Worm (Caenorhabditis elegans): ENCODE results near the gene srh-62.

Gene srh-62

ce11 chrV:392199-392678, 10.7 kb downstream of the srh-62 start, which contains the start of gene nhr-254:
Gene nhr-254, plus strand, starts transcription at chrV:392628.
- TF ChIP-seq sup-37 (GFP tag; optimal IDR thresholded peaks at IDR 0.05) (no peak), dsc-1 (tag; optimal IDR thresholded peaks at IDR 0.05) (peak; percentile 47), fkh-8 (tag; optimal IDR thresholded peaks at IDR 0.05) (peak; percentile 63), nhr-90 (tag; optimal IDR thresholded peaks at IDR 0.05; ENCODE audit: poor library complexity) (no peak), nhr-71 (tag; optimal IDR thresholded peaks at IDR 0.05) (peak; percentile 47), irx-1 (tag; optimal IDR thresholded peaks at IDR 0.05) (no peak), unc-98 (GFP tag; IDR thresholded peaks at IDR 0.05) (no peak), swsn-7 (tag; optimal IDR thresholded peaks at IDR 0.05) (no peak), ceh-82 (tag; optimal IDR thresholded peaks at IDR 0.05) (no peak), nhr-20 (tag; optimal IDR thresholded peaks at IDR 0.05) (peak; percentile 50), C04F5.9 (tag; optimal IDR thresholded peaks at IDR 0.05) (no peak), ama-1 (optimal IDR thresholded peaks at IDR 0.05) (no peak), aly-2 (tag; optimal IDR thresholded peaks at IDR 0.05) (no peak), hlh-4 (tag; optimal IDR thresholded peaks at IDR 0.05) (peak; percentile 35), pax-3 (tag; optimal IDR thresholded peaks at IDR 0.05) (peak; percentile 38), lsy-2 (tag; optimal IDR thresholded peaks at IDR 0.05) (no peak), rnt-1 (tag; optimal IDR thresholded peaks at IDR 0.05) (no peak), blmp-1 (tag; optimal IDR thresholded peaks at IDR 0.05) (no peak), nhr-47 (tag; optimal IDR thresholded peaks at IDR 0.05) (peak; percentile 59)

ce11 chrV:388397-388796, 14.5 kb downstream of the srh-62 start, which contains the start of gene ZK6.6:
Gene ZK6.6, plus strand, starts transcription at chrV:388697.
- TF ChIP-seq mdl-1 (tag; optimal IDR thresholded peaks at IDR 0.05) (no peak), unc-62 (GFP tag; optimal IDR thresholded peaks at IDR 0.05) (no peak), hpl-2 (GFP tag; optimal IDR thresholded peaks at IDR 0.05) (no peak), nhr-47 (tag; optimal IDR thresholded peaks at IDR 0.05) (no peak), fkh-8 (tag; optimal IDR thresholded peaks at IDR 0.05) (no peak), fkh-10 (GFP tag; optimal IDR thresholded peaks at IDR 0.05) (no peak), C16A3.4 (tag; optimal IDR thresholded peaks at IDR 0.05) (no peak), nhr-85 (tag) (no peak), efl-1 (optimal IDR thresholded peaks at IDR 0.05) (no peak), efl-1 (GFP tag; optimal IDR thresholded peaks at IDR 0.05 in 1 of 2) (no peak), alr-1 (tag; optimal IDR thresholded peaks at IDR 0.05; ENCODE audit: borderline replicate concordance) (no peak), C04F5.9 (tag; optimal IDR thresholded peaks at IDR 0.05) (no peak), F16B12.6 (tag; optimal IDR thresholded peaks at IDR 0.05) (no peak), unc-130 (tag; optimal IDR thresholded peaks at IDR 0.05) (no peak)

- peak in 1 of 2 experiments; percentile 18 for TF ChIP-seq lin-35 (GFP tag; optimal IDR thresholded peaks at IDR 0.05)
- TF ChIP-seq pag-3 (tag; optimal IDR thresholded peaks at IDR 0.05; ENCODE audit: borderline replicate concordance, insufficient read depth) = no peak
- peak; percentile 81 for TF ChIP-seq elt-2 (tag; optimal IDR thresholded peaks at IDR 0.05)
Observed at ce11 chrV:385488-385887, 17.4 kb downstream of the srh-62 start, which contains the start of gene lipl-5. Gene lipl-5, plus strand, starts transcription at chrV:385746.

- TF ChIP-seq elt-2 (tag; optimal IDR thresholded peaks at IDR 0.05) (peak; percentile 48), zip-4 (GFP tag; optimal IDR thresholded peaks at IDR 0.05) (no peak), lin-35 (GFP tag; optimal IDR thresholded peaks at IDR 0.05) (no peak), zag-1 (tag; optimal IDR thresholded peaks at IDR 0.05) (no peak)
Observed at ce11 chrV:384511-384910, 18.4 kb downstream of the srh-62 start.
